Worm (Caenorhabditis elegans) whole organism, L4 larva: ENCODE data around the gene C06G1.1.
A peak's percentile ranks its signal among the peaks of the same experiment; 100 is the strongest.

Experiments
- D1046.2 ChIP-seq: fragments of 200-800 bp; sonication (Bioruptor generic); IDR thresholded peaks from 2 replicates; pipeline ENCODE4 v1.3.6; 2022; ENCODE audit warnings: missing genetic modification characterization, missing compliant biosample characterization
- F10B5.3 ChIP-seq: sonication (generic microtip); optimal IDR thresholded peaks from 2 replicates; lab custom pipeline; 2016; ENCODE audit warnings: mild to moderate bottlenecking, missing genetic modification characterization, missing compliant biosample characterization
- F26F4.8 ChIP-seq: fragments of 200-800 bp; sonication (Bioruptor generic); conservative IDR thresholded peaks from 2 replicates; pipeline ENCODE4 v1.3.6; 2022; ENCODE audit warnings: missing genetic modification characterization, missing compliant biosample characterization
- F49E8.2 ChIP-seq: sonication (generic microtip); optimal IDR thresholded peaks from 2 replicates; lab custom pipeline; 2016; ENCODE audit warnings: missing compliant biosample characterization, mild to moderate bottlenecking, missing genetic modification characterization, borderline replicate concordance
- aha-1 ChIP-seq: fragments of 150-350 bp; peaks from one replicate; lab custom pipeline; 2014; ENCODE audit warnings: missing biosample characterization, missing genetic modification characterization
- aly-2 ChIP-seq: sonication (generic microtip); optimal IDR thresholded peaks from 2 replicates; lab custom pipeline; 2018; ENCODE audit warnings: missing biosample characterization, missing genetic modification characterization
- ceh-32 ChIP-seq: sonication (generic microtip); optimal IDR thresholded peaks from 2 replicates; lab custom pipeline; 2016; ENCODE audit warnings: mild to moderate bottlenecking, missing genetic modification characterization, missing compliant biosample characterization; ENCODE audit not compliant: poor library complexity
- ceh-62 ChIP-seq: sonication (generic microtip); optimal IDR thresholded peaks from 2 replicates; lab custom pipeline; 2017; ENCODE audit warnings: missing biosample characterization, missing genetic modification characterization
- ceh-82 ChIP-seq: sonication (generic microtip); optimal IDR thresholded peaks from 2 replicates; lab custom pipeline; 2017; ENCODE audit warnings: missing biosample characterization, missing genetic modification characterization
- daf-19 ChIP-seq: fragments of 200-800 bp; sonication (Bioruptor generic); conservative IDR thresholded peaks from 2 replicates; pipeline ENCODE4 v1.3.6; 2022; ENCODE audit warnings: missing genetic modification characterization, missing compliant biosample characterization
- dmd-6 ChIP-seq: fragments of 200-800 bp; sonication (Bioruptor generic); IDR thresholded peaks from 2 replicates; pipeline ENCODE4 v1.3.6; 2022; ENCODE audit warnings: missing genetic modification reagents, missing genetic modification characterization, missing compliant biosample characterization
- dmd-8 ChIP-seq: fragments of 200-800 bp; sonication (Bioruptor generic); IDR thresholded peaks from 2 replicates; pipeline ENCODE4 v1.3.6; 2022; ENCODE audit warnings: missing genetic modification characterization, missing compliant biosample characterization
- dpl-1 ChIP-seq: fragments of 150-350 bp; optimal IDR thresholded peaks from 2 replicates; lab custom pipeline; 2014; ENCODE audit warnings: missing biosample characterization, missing genetic modification reagents, missing genetic modification characterization
- duxl-1 ChIP-seq: sonication (generic microtip); optimal IDR thresholded peaks from 2 replicates; lab custom pipeline; 2016; ENCODE audit warnings: mild to moderate bottlenecking, missing genetic modification characterization, moderate library complexity, missing compliant biosample characterization; ENCODE audit not compliant: poor library complexity
- dve-1 ChIP-seq: sonication (generic microtip); optimal IDR thresholded peaks from 2 replicates; lab custom pipeline; 2017; ENCODE audit warnings: antibody characterized with exemption, mild to moderate bottlenecking, missing genetic modification characterization, missing compliant biosample characterization; ENCODE audit not compliant: insufficient read depth
- fos-1 ChIP-seq: fragments of 150-350 bp; optimal IDR thresholded peaks from 2 replicates; lab custom pipeline; 2014; ENCODE audit warnings: missing biosample characterization, missing genetic modification characterization
- hlh-11 ChIP-seq: fragments of 200-800 bp; sonication (Bioruptor generic); optimal IDR thresholded peaks from 2 replicates; lab custom pipeline; 2018; ENCODE audit warnings: mild to moderate bottlenecking, missing genetic modification characterization, missing compliant biosample characterization
- hmg-1.1 ChIP-seq: fragments of 200-800 bp; sonication (Bioruptor generic); IDR thresholded peaks from 2 replicates; pipeline ENCODE4 v1.3.6; 2022; ENCODE audit warnings: missing genetic modification reagents, missing genetic modification characterization, missing compliant biosample characterization
- jun-1 ChIP-seq: fragments of 150-350 bp; optimal IDR thresholded peaks from 2 replicates; lab custom pipeline; 2014; ENCODE audit warnings: missing biosample characterization, missing genetic modification reagents, missing genetic modification characterization
- lin-1 ChIP-seq: fragments of 200-800 bp; sonication (Bioruptor generic); IDR thresholded peaks from 2 replicates; pipeline ENCODE4 v1.3.6; 2022; ENCODE audit warnings: missing genetic modification reagents, missing genetic modification characterization, missing compliant biosample characterization
- lin-29 ChIP-seq: fragments of 200-800 bp; sonication (Bioruptor generic); IDR thresholded peaks from 2 replicates; pipeline ENCODE4 v1.3.6; 2022; ENCODE audit warnings: missing genetic modification reagents, missing genetic modification characterization, missing compliant biosample characterization
- lsy-2 ChIP-seq, 2 experiments: fragments of 150-350 bp in 1 of 2; sonication (generic microtip) in 1 of 2; optimal IDR thresholded peaks; 2 replicates each; lab custom pipeline; 2014 to 2017; ENCODE audit warnings: missing biosample characterization in 2 of 2, missing genetic modification characterization in 2 of 2
- mep-1 ChIP-seq: fragments of 150-350 bp; sonication (generic microtip); optimal IDR thresholded peaks from 3 replicates; lab custom pipeline; 2014; ENCODE audit warnings: missing biosample characterization, missing genetic modification characterization
- mxl-3 ChIP-seq: fragments of 200-800 bp; sonication (Bioruptor generic); optimal IDR thresholded peaks from 2 replicates; lab custom pipeline; 2018; ENCODE audit warnings: mild to moderate bottlenecking, missing genetic modification characterization, missing compliant biosample characterization
- nhr-10 ChIP-seq: fragments of 150-350 bp; optimal IDR thresholded peaks from 2 replicates; lab custom pipeline; 2014; ENCODE audit warnings: missing biosample characterization, missing genetic modification characterization
- nhr-111 ChIP-seq: fragments of 200-800 bp; sonication (Bioruptor generic); optimal IDR thresholded peaks from 2 replicates; lab custom pipeline; 2018; ENCODE audit warnings: mild to moderate bottlenecking, missing genetic modification characterization, missing compliant biosample characterization
- nhr-41 ChIP-seq: fragments of 200-800 bp; sonication (Bioruptor generic); IDR thresholded peaks from 2 replicates; pipeline ENCODE4 v1.3.6; 2022; ENCODE audit warnings: missing genetic modification reagents, missing genetic modification characterization, missing compliant biosample characterization
- nhr-6 ChIP-seq: fragments of 150-350 bp; optimal IDR thresholded peaks from 2 replicates; lab custom pipeline; 2014; ENCODE audit warnings: missing biosample characterization, missing genetic modification characterization
- nhr-77 ChIP-seq: fragments of 150-350 bp; optimal IDR thresholded peaks from 2 replicates; lab custom pipeline; 2014; ENCODE audit warnings: missing biosample characterization, missing genetic modification characterization
- pha-4 ChIP-seq, 2 experiments: fragments of 150-350 bp in 1 of 2; fragments of 200-800 bp in 1 of 2; sonication (Bioruptor generic) in 1 of 2; IDR thresholded peaks in 1 of 2; optimal IDR thresholded peaks in 1 of 2; 2 replicates each; pipeline versions ENCODE4 v1.3.6 to Lab custom; 2014 to 2022; ENCODE audit warnings: missing genetic modification characterization in 2 of 2, missing genetic modification reagents in 2 of 2, missing biosample characterization in 1 of 2, missing compliant biosample characterization in 1 of 2
- php-3 ChIP-seq: fragments of 200-800 bp; sonication (Bioruptor generic); IDR thresholded peaks from 2 replicates; pipeline ENCODE4 v1.3.6; 2022; ENCODE audit warnings: missing genetic modification reagents, missing genetic modification characterization, missing compliant biosample characterization
- pqm-1 ChIP-seq: sonication (generic microtip); optimal IDR thresholded peaks from 2 replicates; lab custom pipeline; 2017; ENCODE audit warnings: missing biosample characterization, missing genetic modification characterization
- rbr-2 ChIP-seq: sonication (generic microtip); optimal IDR thresholded peaks from 2 replicates; lab custom pipeline; 2016; ENCODE audit warnings: missing genotype, missing genetic modification characterization, missing compliant biosample characterization
- sdz-12 ChIP-seq: fragments of 200-800 bp; sonication (Bioruptor generic); optimal IDR thresholded peaks from 2 replicates; lab custom pipeline; 2018; ENCODE audit warnings: mild to moderate bottlenecking, missing genetic modification characterization, missing compliant biosample characterization
- set-16 ChIP-seq: fragments of 200-800 bp; sonication (Bioruptor generic); IDR thresholded peaks from 2 replicates; pipeline ENCODE4 v1.3.6; 2022; ENCODE audit warnings: missing genetic modification reagents, missing genetic modification characterization, missing compliant biosample characterization
- snpc-1.2 ChIP-seq: fragments of 200-800 bp; sonication (Bioruptor generic); IDR thresholded peaks from 2 replicates; pipeline ENCODE4 v1.3.6; 2022; ENCODE audit warnings: missing genetic modification reagents, missing genetic modification characterization, missing compliant biosample characterization
- tag-97 ChIP-seq: fragments of 200-800 bp; sonication (Bioruptor generic); IDR thresholded peaks from 2 replicates; pipeline ENCODE4 v1.3.6; 2022; ENCODE audit warnings: missing genetic modification characterization, missing compliant biosample characterization
- tra-1 ChIP-seq: fragments of 200-800 bp; sonication (Bioruptor generic); IDR thresholded peaks from 2 replicates; pipeline ENCODE4 v1.3.6; 2022; ENCODE audit warnings: missing genetic modification reagents, missing genetic modification characterization, missing compliant biosample characterization
- unc-130 ChIP-seq: sonication (generic microtip); optimal IDR thresholded peaks from 2 replicates; lab custom pipeline; 2016; ENCODE audit warnings: missing genetic modification reagents, missing genetic modification characterization, missing compliant biosample characterization
- unc-39 ChIP-seq: sonication (generic microtip); optimal IDR thresholded peaks from 2 replicates; lab custom pipeline; 2017; ENCODE audit warnings: missing biosample characterization, missing genetic modification characterization
- zfp-3 ChIP-seq: fragments of 200-800 bp; sonication (Bioruptor generic); conservative IDR thresholded peaks from 2 replicates; pipeline ENCODE4 v1.3.6; 2022; ENCODE audit warnings: missing genetic modification reagents, missing genetic modification characterization, missing compliant biosample characterization
- zip-11 ChIP-seq: fragments of 200-800 bp; sonication (Bioruptor generic); IDR thresholded peaks from 2 replicates; pipeline ENCODE4 v1.3.6; 2022; ENCODE audit warnings: missing genetic modification characterization, missing compliant biosample characterization
- ztf-11 ChIP-seq: fragments of 150-350 bp; optimal IDR thresholded peaks from 2 replicates; lab custom pipeline; 2014; ENCODE audit warnings: missing biosample characterization, missing genetic modification characterization

The C06G1.1 gene

ce11 chrX:16629168-16629567, 4.0 kb upstream of the C06G1.1 start:
- TF ChIP-seq php-3 (GFP tag; lab: Robert Waterston, UW) (no peak), dmd-8 (GFP tag; lab: Robert Waterston, UW) (no peak), aha-1 (tag; lab: Kevin White, UChicago) (peak; percentile 58), lin-29 (GFP tag; lab: Robert Waterston, UW) (no peak), set-16 (GFP tag; lab: Robert Waterston, UW) (peak; percentile 60), zfp-3 (GFP tag; lab: Robert Waterston, UW) (no peak)

- TF ChIP-seq hmg-1.1 (GFP tag; lab: Robert Waterston, UW) (no peak), ceh-82 (tag; lab: Kevin White, UChicago) (no peak), zip-11 (no peak), nhr-6 (no peak), pha-4 (GFP tag; IDR thresholded peaks at IDR 0.05; lab: Robert Waterston, UW) (no peak), pha-4 (tag; optimal IDR thresholded peaks at IDR 0.05; lab: Kevin White, UChicago) (no peak), daf-19 (GFP tag; lab: Robert Waterston, UW) (no peak), pqm-1 (tag; lab: Kevin White, UChicago) (no peak), lsy-2 (tag; optimal IDR thresholded peaks at IDR 0.05; lab: Kevin White, UChicago) (no peak), D1046.2 (GFP tag; lab: Robert Waterston, UW) (no peak), jun-1 (tag; lab: Kevin White, UChicago) (no peak), ceh-62 (tag; lab: Kevin White, UChicago) (no peak), sdz-12 (GFP tag; lab: Kevin White, UChicago) (no peak), duxl-1 (tag; lab: Kevin White, UChicago) (no peak), lin-29 (GFP tag; lab: Robert Waterston, UW) (no peak), F26F4.8 (no peak), F49E8.2 (tag; lab: Kevin White, UChicago) (no peak), mxl-3 (GFP tag; lab: Kevin White, UChicago) (no peak)
Observed at ce11 chrX:16629773-16630172, 3.4 kb upstream of the C06G1.1 start.

- no peak for TF ChIP-seq pha-4 (GFP tag; IDR thresholded peaks at IDR 0.05; lab: Robert Waterston, UW)
- no peak for TF ChIP-seq pha-4 (tag; optimal IDR thresholded peaks at IDR 0.05; lab: Kevin White, UChicago)
- no peak for TF ChIP-seq unc-39
Observed at ce11 chrX:16631847-16632246, 1.3 kb upstream of the C06G1.1 start.

- TF ChIP-seq jun-1 (tag; lab: Kevin White, UChicago) (no peak), tag-97 (GFP tag; lab: Robert Waterston, UW) (no peak), pqm-1 (tag; lab: Kevin White, UChicago) (peak; percentile 8), ceh-32 (no peak), ztf-11 (tag; lab: Kevin White, UChicago) (no peak), unc-130 (GFP tag; lab: Kevin White, UChicago) (no peak), dmd-6 (GFP tag; lab: Robert Waterston, UW) (peak; percentile 53; the same call in 1 of the 2 replicates), dve-1 (tag; lab: Kevin White, UChicago) (peak; percentile 30), rbr-2 (tag; lab: Kevin White, UChicago) (no peak), hlh-11 (tag; lab: Kevin White, UChicago) (peak; percentile 11)
Observed at ce11 chrX:16634103-16634502, 951 bp downstream of the C06G1.1 start.

- peak; percentile 91 for TF ChIP-seq mep-1 (tag; lab: Kevin White, UChicago)
- TF ChIP-seq dmd-8 (GFP tag; lab: Robert Waterston, UW), result peak; percentile 96
- TF ChIP-seq F10B5.3 (tag; lab: Kevin White, UChicago), result peak; percentile 35
- TF ChIP-seq pqm-1 (tag; lab: Kevin White, UChicago), result no peak
- no peak for TF ChIP-seq fos-1
- TF ChIP-seq ceh-82 (tag; lab: Kevin White, UChicago), result no peak
- peak; percentile 51 for TF ChIP-seq dpl-1 (GFP tag; lab: Kevin White, UChicago)
- TF ChIP-seq snpc-1.2 (GFP tag; lab: Robert Waterston, UW), result peak; percentile 81
- peak; percentile 75; the same call in 1 of the 2 replicates for TF ChIP-seq nhr-41 (GFP tag; lab: Robert Waterston, UW)
- peak; percentile 78 for TF ChIP-seq nhr-111 (GFP tag; lab: Kevin White, UChicago)
- peak; percentile 94 for TF ChIP-seq nhr-77 (tag; lab: Kevin White, UChicago)
- TF ChIP-seq lin-1 (GFP tag; lab: Robert Waterston, UW), result peak; percentile 65; the same call in 1 of the 2 replicates
- no peak for TF ChIP-seq aly-2 (tag; lab: Kevin White, UChicago)
- peak; percentile 59 for TF ChIP-seq jun-1 (tag; lab: Kevin White, UChicago)
- peak; percentile 14 for TF ChIP-seq nhr-10 (tag; lab: Kevin White, UChicago)
- TF ChIP-seq lsy-2 (tag; optimal IDR thresholded peaks at IDR 0.05; lab: Kevin White, UChicago), result peak; percentile 42 to 67
- peak; percentile 60 for TF ChIP-seq set-16 (GFP tag; lab: Robert Waterston, UW)
- TF ChIP-seq ztf-11 (tag; lab: Kevin White, UChicago), result no peak
- TF ChIP-seq tra-1 (GFP tag; lab: Robert Waterston, UW), result peak; percentile 88
Observed at ce11 chrX:16634708-16635107, 1.6 kb downstream of the C06G1.1 start.
